Worm (Caenorhabditis elegans): Measurements from ENCODE around the gene par-3.

DNA sequence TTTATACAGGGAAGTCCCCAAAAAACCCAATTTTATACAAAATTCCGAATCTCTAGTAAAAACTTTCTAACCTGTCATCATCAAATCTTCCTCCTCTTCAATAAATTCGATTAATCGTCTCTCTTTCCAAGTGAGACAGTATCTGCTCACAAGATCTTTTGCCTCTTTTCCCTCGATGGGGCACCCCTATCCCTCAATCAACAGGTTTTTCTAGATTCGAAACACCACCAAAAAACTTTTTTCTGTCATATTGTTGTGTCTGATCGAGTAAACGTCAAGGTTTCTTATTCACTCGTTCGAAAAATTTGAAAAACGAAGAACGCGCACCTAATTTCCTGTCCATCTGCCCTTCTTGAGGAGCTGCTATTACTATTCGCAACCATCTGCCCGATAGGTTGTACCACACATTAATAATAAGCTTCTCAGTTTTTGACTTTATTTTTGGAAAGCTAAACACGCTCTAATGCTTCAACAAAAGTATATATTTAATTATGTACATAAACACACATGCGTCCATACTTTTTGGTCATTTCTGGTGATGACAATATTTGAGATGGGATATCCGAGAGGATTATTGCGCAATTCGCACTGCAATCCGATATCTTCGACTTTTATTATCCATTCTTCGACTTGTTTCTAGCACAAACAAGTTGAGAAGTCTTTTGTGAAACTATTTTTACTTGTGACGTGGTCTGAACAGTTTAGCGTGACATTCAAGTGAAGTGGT is 55.2 kb downstream of the par-3 start:
- TF ChIP-seq F37B4.10 (GFP tag; IDR thresholded peaks at IDR 0.05) (no peak), ets-4 (GFP tag; optimal IDR thresholded peaks at IDR 0.05) (no peak)
